Fruit fly (Drosophila melanogaster) whole organism: ENCODE data around the gene CG5245.

Source experiments
- CG8478 ChIP-seq: fragments of >200 bp; optimal IDR thresholded peaks from 2 replicates; lab custom pipeline; 2018; ENCODE audit warnings: inconsistent platforms
- EcR ChIP-seq, 2 experiments: fragments of >200 bp; optimal IDR thresholded peaks; 2 replicates each; lab custom pipeline; 2017; ENCODE audit warnings: missing biosample characterization in 2 of 2, missing genetic modification characterization in 2 of 2, missing genetic modification reagents in 2 of 2
- pan ChIP-seq: fragments of >200 bp; optimal IDR thresholded peaks from 2 replicates; lab custom pipeline; 2017
- psq ChIP-seq: fragments of >200 bp; optimal IDR thresholded peaks from 2 replicates; lab custom pipeline; 2017
- usp ChIP-seq: fragments of >200 bp; optimal IDR thresholded peaks from 2 replicates; lab custom pipeline; 2017; ENCODE audit warnings: missing biosample characterization, missing genetic modification characterization, mixed read lengths

DNA sequence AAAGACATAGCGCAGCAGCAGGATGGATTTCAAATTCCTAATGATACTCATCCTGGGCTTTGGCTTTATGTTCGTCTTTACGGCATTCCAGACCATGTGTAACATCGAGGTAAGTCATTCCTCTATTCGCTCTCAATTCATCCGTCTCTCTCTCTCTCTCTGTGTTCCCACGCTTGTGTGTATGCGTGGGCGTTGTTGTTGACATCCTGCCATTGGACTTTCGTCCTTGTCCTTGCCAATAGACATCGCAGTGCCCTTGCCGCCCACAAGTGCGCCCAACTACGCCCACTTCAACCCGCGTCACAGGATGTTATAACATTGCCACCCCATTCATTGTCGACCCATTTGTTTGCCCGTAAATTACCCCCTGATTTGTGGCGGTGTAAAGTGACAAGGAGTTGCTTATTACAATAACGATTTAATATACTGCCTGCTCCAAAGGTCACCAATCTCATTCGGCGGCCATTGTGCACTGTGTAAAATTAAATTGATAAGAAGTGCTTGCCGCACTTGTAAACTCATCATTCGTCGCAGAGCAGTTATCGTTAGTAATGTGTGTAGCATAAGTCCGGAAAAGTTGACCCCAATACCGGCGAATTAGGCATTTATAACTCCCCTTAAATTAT, 20.4 kb downstream of the CG5245 start:
- TF ChIP-seq usp (GFP tag; lab: Kevin White, UChicago) (no peak), pan (lab: Kevin White, UChicago) (no peak), CG8478 (no peak), psq (lab: Kevin White, UChicago) (no peak), EcR (GFP tag; optimal IDR thresholded peaks at IDR 0.05; lab: Kevin White, UChicago) (no peak)
